Fruit fly (Drosophila melanogaster) whole organism, adult: ENCODE results near the gene LanB1.

Experiments
- CG12768 ChIP-seq: fragments of 200-800 bp; sonication (Bioruptor generic); optimal IDR thresholded peaks from 2 replicates; lab custom pipeline; 2017; ENCODE audit warnings: missing biosample characterization, missing genetic modification characterization, mild to moderate bottlenecking, moderate library complexity, missing genetic modification reagents
- CG1620 ChIP-seq: fragments of 200-800 bp; sonication (Bioruptor generic); optimal IDR thresholded peaks from 2 replicates; lab custom pipeline; 2016; ENCODE audit warnings: missing biosample characterization, missing genetic modification characterization
- CG7101 ChIP-seq: fragments of 200-800 bp; sonication (Bioruptor generic); optimal IDR thresholded peaks from 2 replicates; lab custom pipeline; 2018; ENCODE audit warnings: missing biosample characterization, mild to moderate bottlenecking, missing genetic modification characterization, moderate library complexity
- Clk ChIP-seq: fragments of 200-800 bp; sonication (Bioruptor generic); optimal IDR thresholded peaks from 2 replicates; lab custom pipeline; 2017; ENCODE audit warnings: missing biosample characterization, missing genetic modification characterization
- Crg-1 ChIP-seq: fragments of 200-800 bp; sonication (Bioruptor generic); optimal IDR thresholded peaks from 2 replicates; lab custom pipeline; 2016; ENCODE audit warnings: missing biosample characterization, missing genetic modification characterization
- Hr96 ChIP-seq: fragments of 200-800 bp; sonication (Bioruptor generic); optimal IDR thresholded peaks from 2 replicates; lab custom pipeline; 2016; ENCODE audit warnings: missing biosample characterization, missing genetic modification characterization
- cic ChIP-seq: fragments of 200-800 bp; sonication (Bioruptor generic); optimal IDR thresholded peaks from 2 replicates; lab custom pipeline; 2017; ENCODE audit warnings: missing biosample characterization, mild to moderate bottlenecking, missing genetic modification characterization, moderate library complexity
- kay ChIP-seq: fragments of 200-800 bp; sonication (Bioruptor generic); peaks from one replicate; lab custom pipeline; 2016; ENCODE audit warnings: missing biosample characterization, missing genetic modification characterization, borderline replicate concordance

DNA sequence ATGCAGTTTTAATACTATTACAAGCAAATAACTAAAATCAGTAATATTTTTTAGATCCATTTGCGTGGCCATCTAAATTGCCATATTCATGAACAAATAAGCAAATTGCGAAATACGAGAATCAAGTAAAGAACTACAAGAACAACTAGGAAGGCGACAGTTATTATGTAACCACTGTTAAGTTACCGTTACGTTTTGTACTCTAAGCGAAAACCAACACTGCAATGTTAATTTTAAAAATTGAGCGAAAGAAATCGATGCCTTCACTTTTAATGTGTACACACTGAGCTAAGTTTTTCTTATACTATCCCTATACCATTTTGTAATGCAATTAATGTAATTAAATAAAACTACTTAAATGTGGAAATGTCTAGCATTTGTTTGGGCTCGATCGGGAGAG lies 9.2 kb downstream of the LanB1 start:
- TF ChIP-seq Clk (GFP tag; lab: Kevin White, UChicago) = no peak
- TF ChIP-seq kay (GFP tag; lab: Kevin White, UChicago) = no peak
- no peak for TF ChIP-seq cic
- TF ChIP-seq Hr96 = no peak
- TF ChIP-seq CG12768 (GFP tag; lab: Kevin White, UChicago) = no peak
- TF ChIP-seq CG7101 (tag; lab: Kevin White, UChicago) = no peak
- TF ChIP-seq Crg-1 (GFP tag; lab: Kevin White, UChicago) = no peak
- no peak for TF ChIP-seq CG1620
